Worm (Caenorhabditis elegans) whole organism, L1 larva: ENCODE measurements around the gene str-85.

Experiments
- C04F5.9 ChIP-seq: sonication (generic microtip); optimal IDR thresholded peaks from 2 replicates; lab custom pipeline; 2016; ENCODE audit warnings: missing genetic modification characterization, missing compliant biosample characterization
- C16A3.4 ChIP-seq: fragments of 150-350 bp; optimal IDR thresholded peaks from 2 replicates; lab custom pipeline; 2014; ENCODE audit warnings: missing biosample characterization, missing genetic modification characterization
- C34B4.2 ChIP-seq: sonication (generic microtip); optimal IDR thresholded peaks from 2 replicates; lab custom pipeline; 2017; ENCODE audit warnings: mild to moderate bottlenecking, missing genetic modification characterization, missing compliant biosample characterization
- Y116A8C.19 ChIP-seq: sonication (generic microtip); optimal IDR thresholded peaks from 2 replicates; lab custom pipeline; 2016; ENCODE audit warnings: missing compliant biosample characterization, missing genetic modification characterization, borderline replicate concordance
- alr-1 ChIP-seq: fragments of 200-800 bp; sonication (Bioruptor generic); optimal IDR thresholded peaks from 2 replicates; lab custom pipeline; 2018; ENCODE audit warnings: borderline replicate concordance, mild to moderate bottlenecking, missing genetic modification characterization, missing compliant biosample characterization
- aly-2 ChIP-seq: fragments of 150-350 bp; optimal IDR thresholded peaks from 2 replicates; lab custom pipeline; 2014; ENCODE audit warnings: missing biosample characterization, missing genetic modification characterization
- blmp-1 ChIP-seq: fragments of 150-350 bp; optimal IDR thresholded peaks from 2 replicates; lab custom pipeline; 2014; ENCODE audit warnings: missing biosample characterization, missing genetic modification characterization
- ceh-63 ChIP-seq: fragments of 200-800 bp; sonication (Bioruptor generic); optimal IDR thresholded peaks from 2 replicates; lab custom pipeline; 2018; ENCODE audit warnings: mild to moderate bottlenecking, missing genetic modification characterization, missing compliant biosample characterization
- ceh-8 ChIP-seq: fragments of 200-800 bp; sonication (Bioruptor generic); optimal IDR thresholded peaks from 2 replicates; lab custom pipeline; 2018; ENCODE audit warnings: mild to moderate bottlenecking, missing genetic modification characterization, moderate library complexity, missing compliant biosample characterization
- ces-1 ChIP-seq: fragments of 150-350 bp; optimal IDR thresholded peaks from 2 replicates; lab custom pipeline; 2014; ENCODE audit warnings: missing biosample characterization, missing genetic modification reagents, missing genetic modification characterization
- dpl-1 ChIP-seq, 3 experiments: fragments of 150-350 bp in 2 of 3; sonication (generic microtip) in 1 of 3; optimal IDR thresholded peaks; 2 replicates each; lab custom pipeline; 2014 to 2017; ENCODE audit warnings: missing biosample characterization in 3 of 3, missing genetic modification characterization in 3 of 3, missing genetic modification reagents in 3 of 3
- dsc-1 ChIP-seq: sonication (generic microtip); optimal IDR thresholded peaks from 2 replicates; lab custom pipeline; 2016; ENCODE audit warnings: mild to moderate bottlenecking, missing genetic modification characterization, missing compliant biosample characterization
- efl-1 ChIP-seq, 4 experiments: fragments of 150-350 bp; optimal IDR thresholded peaks in 3 of 4; peaks in 1 of 4; 1 replicate in 1 of 4; 2 replicates in 3 of 4; lab custom pipeline; 2014; ENCODE audit warnings: missing biosample characterization in 2 of 4, missing genetic modification characterization in 2 of 4, missing genetic modification reagents in 2 of 4
- efl-3 ChIP-seq: fragments of 200-800 bp; sonication (Bioruptor generic); optimal IDR thresholded peaks from 2 replicates; lab custom pipeline; 2018; ENCODE audit warnings: mild to moderate bottlenecking, missing genetic modification characterization, missing compliant biosample characterization
- egl-27 ChIP-seq, 2 experiments: fragments of 150-350 bp in 1 of 2; sonication (generic microtip); optimal IDR thresholded peaks; 3 replicates each; lab custom pipeline; 2017 to 2018; ENCODE audit warnings: missing biosample characterization in 2 of 2, missing genetic modification characterization in 2 of 2, missing genetic modification reagents in 2 of 2
- elt-2 ChIP-seq: sonication (generic microtip); optimal IDR thresholded peaks from 2 replicates; lab custom pipeline; 2016; ENCODE audit warnings: missing genetic modification characterization, mild to moderate bottlenecking, inconsistent platforms, missing compliant biosample characterization, missing genetic modification reagents
- ets-5 ChIP-seq: fragments of 200-800 bp; sonication (Bioruptor generic); IDR thresholded peaks from 2 replicates; pipeline ENCODE4 v1.3.6; 2022; ENCODE audit warnings: missing genetic modification characterization, missing compliant biosample characterization
- fkh-10 ChIP-seq: sonication (generic microtip); optimal IDR thresholded peaks from 2 replicates; lab custom pipeline; 2017; ENCODE audit warnings: missing biosample characterization, missing genetic modification reagents, missing genetic modification characterization
- fkh-4 ChIP-seq: sonication (generic microtip); optimal IDR thresholded peaks from 2 replicates; lab custom pipeline; 2016; ENCODE audit warnings: missing compliant biosample characterization, missing genetic modification characterization, borderline replicate concordance
- hpl-2 ChIP-seq: fragments of 150-350 bp; optimal IDR thresholded peaks from 2 replicates; lab custom pipeline; 2014; ENCODE audit warnings: missing biosample characterization, missing genetic modification reagents, missing genetic modification characterization
- isw-1 ChIP-seq: fragments of 200-800 bp; sonication (Bioruptor generic); IDR thresholded peaks from 2 replicates; pipeline ENCODE4 v1.3.6; 2022; ENCODE audit warnings: missing genetic modification characterization, missing compliant biosample characterization
- jun-1 ChIP-seq: fragments of 150-350 bp; optimal IDR thresholded peaks from 2 replicates; lab custom pipeline; 2014; ENCODE audit warnings: missing biosample characterization, missing genetic modification reagents, missing genetic modification characterization
- lin-13 ChIP-seq: fragments of 150-350 bp; optimal IDR thresholded peaks from 2 replicates; lab custom pipeline; 2014; ENCODE audit warnings: missing biosample characterization, missing genetic modification reagents, missing genetic modification characterization
- lin-15B ChIP-seq: fragments of 150-350 bp; sonication (generic microtip); optimal IDR thresholded peaks from 3 replicates; lab custom pipeline; 2014; ENCODE audit warnings: missing biosample characterization, missing genetic modification characterization
- lsy-2 ChIP-seq, 2 experiments: fragments of 150-350 bp; optimal IDR thresholded peaks; 2 replicates each; lab custom pipeline; 2014; ENCODE audit warnings: missing biosample characterization in 2 of 2, missing genetic modification characterization in 2 of 2
- mab-9 ChIP-seq: fragments of 200-800 bp; sonication (Bioruptor generic); IDR thresholded peaks from 2 replicates; pipeline ENCODE4 v1.3.6; 2022; ENCODE audit warnings: missing genetic modification reagents, missing genetic modification characterization, missing compliant biosample characterization
- mdl-1 ChIP-seq, 2 experiments: fragments of 150-350 bp; optimal IDR thresholded peaks; 2 replicates each; lab custom pipeline; 2014 to 2017; ENCODE audit warnings: missing biosample characterization in 2 of 2, missing genetic modification characterization in 2 of 2, inconsistent platforms in 1 of 2
- mep-1 ChIP-seq: fragments of 150-350 bp; optimal IDR thresholded peaks from 2 replicates; lab custom pipeline; 2014; ENCODE audit warnings: missing biosample characterization, missing genetic modification characterization
- nhr-12 ChIP-seq: sonication (generic microtip); optimal IDR thresholded peaks from 2 replicates; lab custom pipeline; 2017; ENCODE audit warnings: missing biosample characterization, missing genetic modification characterization
- nhr-19 ChIP-seq: fragments of 200-800 bp; sonication (Bioruptor generic); conservative IDR thresholded peaks from 2 replicates; pipeline ENCODE4 v1.3.6; 2022; ENCODE audit warnings: missing genetic modification characterization, missing compliant biosample characterization
- nhr-28 ChIP-seq: fragments of 150-350 bp; optimal IDR thresholded peaks from 2 replicates; lab custom pipeline; 2014; ENCODE audit warnings: missing biosample characterization, missing genetic modification characterization
- nhr-71 ChIP-seq: sonication (generic microtip); optimal IDR thresholded peaks from 2 replicates; lab custom pipeline; 2016; ENCODE audit warnings: mild to moderate bottlenecking, missing genetic modification characterization, moderate library complexity, missing compliant biosample characterization
- nhr-85 ChIP-seq: sonication (generic microtip); peaks from one replicate; lab custom pipeline; 2016; ENCODE audit warnings: missing genetic modification characterization, inconsistent platforms, missing compliant biosample characterization
- nhr-90 ChIP-seq: sonication (generic microtip); optimal IDR thresholded peaks from 2 replicates; lab custom pipeline; 2016; ENCODE audit warnings: mild to moderate bottlenecking, missing genetic modification characterization, missing compliant biosample characterization; ENCODE audit not compliant: poor library complexity
- pag-3 ChIP-seq: sonication (generic microtip); optimal IDR thresholded peaks from 2 replicates; lab custom pipeline; 2017; ENCODE audit warnings: missing genetic modification characterization, mild to moderate bottlenecking, missing compliant biosample characterization, antibody characterized with exemption, borderline replicate concordance; ENCODE audit not compliant: insufficient read depth
- skn-1 ChIP-seq: fragments of 150-350 bp; optimal IDR thresholded peaks from 2 replicates; lab custom pipeline; 2014; ENCODE audit warnings: missing biosample characterization, missing genetic modification characterization
- snpc-4 ChIP-seq: fragments of 150-350 bp; optimal IDR thresholded peaks from 2 replicates; lab custom pipeline; 2014; ENCODE audit warnings: missing biosample characterization, missing genetic modification characterization
- snu-23 ChIP-seq: sonication (generic microtip); optimal IDR thresholded peaks from 2 replicates; lab custom pipeline; 2016; ENCODE audit warnings: missing genetic modification characterization, missing compliant biosample characterization
- sup-37 ChIP-seq: fragments of 200-800 bp; sonication (Bioruptor generic); optimal IDR thresholded peaks from 2 replicates; lab custom pipeline; 2018; ENCODE audit warnings: mild to moderate bottlenecking, missing genetic modification characterization, missing compliant biosample characterization
- tlp-1 ChIP-seq: fragments of 150-350 bp; optimal IDR thresholded peaks from 2 replicates; lab custom pipeline; 2014; ENCODE audit warnings: missing biosample characterization, missing genetic modification characterization
- unc-30 ChIP-seq: sonication (generic microtip); optimal IDR thresholded peaks from 2 replicates; lab custom pipeline; 2017; ENCODE audit warnings: missing biosample characterization, missing genetic modification characterization
- xbp-1 ChIP-seq: sonication (generic microtip); optimal IDR thresholded peaks from 2 replicates; lab custom pipeline; 2016; ENCODE audit warnings: missing genetic modification characterization, missing compliant biosample characterization
- ztf-4 ChIP-seq: fragments of 150-350 bp; optimal IDR thresholded peaks from 2 replicates; lab custom pipeline; 2014; ENCODE audit warnings: missing biosample characterization, missing genetic modification characterization

The str-85 gene

ce11 chrV:8980845-8981244, 4.8 kb downstream of the str-85 start, which contains the start of gene str-84:
str-84 (minus strand) TSS chrV:8980945.
- TF ChIP-seq efl-1 (optimal IDR thresholded peaks at IDR 0.05; lab: Kevin White, UChicago) (no peak), efl-1 (GFP tag; optimal IDR thresholded peaks at IDR 0.05 in 1 of 2; lab: Kevin White, UChicago) (no peak), ceh-8 (peak; percentile 83), sup-37 (GFP tag; lab: Kevin White, UChicago) (no peak)

DNA sequence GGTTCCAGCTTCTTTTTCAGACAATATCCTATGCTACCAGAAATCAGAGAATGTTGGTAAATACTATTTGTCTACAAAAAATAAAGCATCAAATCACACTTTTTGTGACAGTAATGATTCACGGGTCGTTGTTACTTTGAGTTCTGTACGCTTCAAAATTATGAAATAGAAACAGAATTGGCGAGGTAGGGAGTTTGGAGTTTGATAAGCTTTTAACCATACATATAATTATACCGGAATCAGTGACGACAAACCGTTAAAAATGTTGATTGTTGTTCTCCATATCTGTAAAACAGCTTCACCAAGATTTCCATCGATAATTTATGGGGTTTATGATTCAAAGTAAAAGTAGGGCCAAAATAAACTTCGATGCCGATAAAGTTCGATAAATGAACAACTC, 7.7 kb downstream of the str-85 start:
- no peak for TF ChIP-seq efl-1 (optimal IDR thresholded peaks at IDR 0.05; lab: Kevin White, UChicago)
- peak in 1 of 2 experiments; percentile 62 for TF ChIP-seq efl-1 (GFP tag; optimal IDR thresholded peaks at IDR 0.05 in 1 of 2; lab: Kevin White, UChicago)
- no peak for TF ChIP-seq egl-27 (tag; optimal IDR thresholded peaks at IDR 0.05; lab: Kevin White, UChicago)
- TF ChIP-seq lin-13 (GFP tag; lab: Kevin White, UChicago): no peak
- no peak for TF ChIP-seq ces-1 (GFP tag; lab: Kevin White, UChicago)
- no peak for TF ChIP-seq C04F5.9

ce11 chrV:8974889-8975422, 10.7 kb downstream of the str-85 start, which contains the start of gene nhr-143:
nhr-143 (minus strand) TSS chrV:8974939.
- TF ChIP-seq elt-2 (tag; lab: Kevin White, UChicago): peak; percentile 18
- no peak for TF ChIP-seq lin-15B (tag; lab: Kevin White, UChicago)
- TF ChIP-seq mep-1 (tag; lab: Kevin White, UChicago): peak; percentile 7
- TF ChIP-seq ces-1 (GFP tag; lab: Kevin White, UChicago): no peak
- TF ChIP-seq nhr-28 (tag; lab: Kevin White, UChicago): no peak
- TF ChIP-seq fkh-10 (GFP tag; lab: Kevin White, UChicago): no peak
- TF ChIP-seq alr-1 (tag; lab: Kevin White, UChicago): no peak
- no peak for TF ChIP-seq tlp-1 (tag; lab: Kevin White, UChicago)
- TF ChIP-seq mdl-1 (tag; optimal IDR thresholded peaks at IDR 0.05; lab: Kevin White, UChicago): no peak
- TF ChIP-seq snpc-4: no peak
- TF ChIP-seq lsy-2 (tag; optimal IDR thresholded peaks at IDR 0.05; lab: Kevin White, UChicago): no peak
- TF ChIP-seq ets-5 (GFP tag; lab: Robert Waterston, UW): no peak
- TF ChIP-seq dpl-1 (GFP tag; optimal IDR thresholded peaks at IDR 0.05; lab: Kevin White, UChicago): no peak
- TF ChIP-seq nhr-19 (GFP tag; lab: Robert Waterston, UW): no peak
- peak; percentile 3 for TF ChIP-seq nhr-71
- TF ChIP-seq blmp-1: peak; percentile 40
- TF ChIP-seq Y116A8C.19 (tag; lab: Kevin White, UChicago): no peak
- peak; percentile 2 for TF ChIP-seq jun-1 (tag; lab: Kevin White, UChicago)
- no peak for TF ChIP-seq fkh-4 (tag; lab: Kevin White, UChicago)
- no peak for TF ChIP-seq nhr-12
- TF ChIP-seq C16A3.4 (tag; lab: Kevin White, UChicago): no peak
- no peak for TF ChIP-seq isw-1
- TF ChIP-seq ztf-4 (tag; lab: Kevin White, UChicago): no peak

- no peak for TF ChIP-seq snu-23
- no peak for TF ChIP-seq efl-1 (optimal IDR thresholded peaks at IDR 0.05; lab: Kevin White, UChicago)
- TF ChIP-seq efl-1 (GFP tag; optimal IDR thresholded peaks at IDR 0.05 in 1 of 2; lab: Kevin White, UChicago): no peak
- TF ChIP-seq aly-2 (tag; lab: Kevin White, UChicago): no peak
- TF ChIP-seq isw-1: no peak
- no peak for TF ChIP-seq efl-3 (GFP tag; lab: Kevin White, UChicago)
- no peak for TF ChIP-seq skn-1 (tag; lab: Kevin White, UChicago)
- TF ChIP-seq hpl-2 (GFP tag; lab: Kevin White, UChicago): no peak
- TF ChIP-seq nhr-85 (tag; lab: Kevin White, UChicago): no peak
- TF ChIP-seq lin-15B (tag; lab: Kevin White, UChicago): no peak
- no peak for TF ChIP-seq alr-1 (tag; lab: Kevin White, UChicago)
- no peak for TF ChIP-seq mab-9 (GFP tag; lab: Robert Waterston, UW)
- TF ChIP-seq ets-5 (GFP tag; lab: Robert Waterston, UW): no peak
- no peak for TF ChIP-seq C34B4.2 (tag; lab: Kevin White, UChicago)
- no peak for TF ChIP-seq xbp-1 (tag; lab: Kevin White, UChicago)
- no peak for TF ChIP-seq unc-30
- no peak for TF ChIP-seq pag-3 (tag; lab: Kevin White, UChicago)
- no peak for TF ChIP-seq dsc-1
- TF ChIP-seq lin-13 (GFP tag; lab: Kevin White, UChicago): no peak
- TF ChIP-seq nhr-90 (tag; lab: Kevin White, UChicago): no peak
- TF ChIP-seq ceh-63 (GFP tag; lab: Kevin White, UChicago): no peak
Measured at ce11 chrV:8972271-8972670, 13.4 kb downstream of the str-85 start, which contains the start of gene nhr-195. nhr-195 (minus strand) TSS chrV:8972371.
